Worm (Caenorhabditis elegans) whole organism, L2 larva: ENCODE data around the gene dnj-17.

Experiments
- C34F6.9 ChIP-seq: fragments of 150-350 bp; optimal IDR thresholded peaks from 2 replicates; lab custom pipeline; 2014; ENCODE audit warnings: missing biosample characterization, missing genetic modification characterization
- ZK546.5 ChIP-seq: sonication (generic microtip); optimal IDR thresholded peaks from 2 replicates; lab custom pipeline; 2017; ENCODE audit warnings: missing biosample characterization, missing genetic modification characterization
- ama-1 ChIP-seq: fragments of 150-350 bp; optimal IDR thresholded peaks from 2 replicates; lab custom pipeline; 2018; ENCODE audit warnings: inconsistent platforms
- dmd-4 ChIP-seq: sonication (generic microtip); optimal IDR thresholded peaks from 2 replicates; lab custom pipeline; 2017; ENCODE audit warnings: missing biosample characterization, missing genetic modification characterization
- elt-3 ChIP-seq: sonication (generic microtip); optimal IDR thresholded peaks from 2 replicates; lab custom pipeline; 2017; ENCODE audit warnings: missing biosample characterization, missing genetic modification characterization
- lin-11 ChIP-seq: fragments of 150-350 bp; sonication (generic microtip); optimal IDR thresholded peaks from 2 replicates; lab custom pipeline; 2014; ENCODE audit warnings: missing biosample characterization, missing genetic modification characterization, inconsistent platforms, mixed read lengths
- nhr-6 ChIP-seq: fragments of 150-350 bp; optimal IDR thresholded peaks from 2 replicates; lab custom pipeline; 2014; ENCODE audit warnings: missing biosample characterization, missing genetic modification characterization
- snpc-4 ChIP-seq: fragments of 150-350 bp; optimal IDR thresholded peaks from 2 replicates; lab custom pipeline; 2014; ENCODE audit warnings: missing biosample characterization, missing genetic modification characterization
- unc-39 ChIP-seq: fragments of 150-350 bp; optimal IDR thresholded peaks from 2 replicates; lab custom pipeline; 2014; ENCODE audit warnings: missing biosample characterization, missing genetic modification characterization
- unc-55 ChIP-seq: fragments of 150-350 bp; sonication (generic microtip); optimal IDR thresholded peaks from 3 replicates; lab custom pipeline; 2014; ENCODE audit warnings: missing biosample characterization, missing genetic modification reagents, missing genetic modification characterization
- ztf-4 ChIP-seq: fragments of 150-350 bp; optimal IDR thresholded peaks from 2 replicates; lab custom pipeline; 2014; ENCODE audit warnings: missing biosample characterization, missing genetic modification characterization

DNA sequence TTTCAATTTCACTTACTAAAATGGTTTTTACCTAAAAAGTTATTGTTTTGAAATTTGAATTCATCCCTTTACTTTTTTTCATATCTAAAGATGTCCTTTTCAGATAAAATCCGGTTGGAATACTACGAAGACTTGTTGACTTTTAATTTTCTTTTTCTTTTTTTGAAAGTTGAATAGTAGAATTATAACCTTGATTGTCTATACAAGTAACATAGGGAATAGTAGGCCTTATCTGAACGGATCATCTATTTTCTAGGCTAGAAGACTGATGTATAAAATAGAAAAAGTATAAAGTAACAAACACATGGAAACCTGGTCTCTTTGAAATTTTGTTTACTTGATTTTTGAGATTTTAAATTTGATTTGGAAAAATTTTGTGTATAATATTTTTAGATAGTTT is 12.3 kb downstream of the dnj-17 start:
- TF ChIP-seq ztf-4 (tag; lab: Kevin White, UChicago) (no peak), ZK546.5 (no peak), elt-3 (tag; lab: Kevin White, UChicago) (no peak), lin-11 (tag; lab: Kevin White, UChicago) (no peak), unc-55 (GFP tag; lab: Kevin White, UChicago) (no peak), snpc-4 (tag; lab: Kevin White, UChicago) (no peak), nhr-6 (tag; lab: Kevin White, UChicago) (no peak), ama-1 (lab: Kevin White, UChicago) (no peak), dmd-4 (no peak), unc-39 (tag; lab: Kevin White, UChicago) (no peak), C34F6.9 (tag; lab: Kevin White, UChicago) (no peak)
